Worm (Caenorhabditis elegans): ENCODE data around the gene srxa-4.

ce11 chrV:7414909-7415308 is 5.4 kb upstream of the srxa-4 start, which contains the start of gene F18E3.12:
- no peak for TF ChIP-seq nhr-6 (tag; optimal IDR thresholded peaks at IDR 0.05)
- no peak for TF ChIP-seq ceh-28 (tag; optimal IDR thresholded peaks at IDR 0.05)
- TF ChIP-seq mes-2 (tag; optimal IDR thresholded peaks at IDR 0.05; ENCODE audit: poor library complexity, severe bottlenecking), result no peak
- TF ChIP-seq lsy-2 (tag; optimal IDR thresholded peaks at IDR 0.05), result no peak
- no peak for TF ChIP-seq zag-1 (tag; optimal IDR thresholded peaks at IDR 0.05)
- no peak for TF ChIP-seq pha-4 (GFP tag; IDR thresholded peaks at IDR 0.05)
- TF ChIP-seq pha-4 (tag; optimal IDR thresholded peaks at IDR 0.05), result no peak
- TF ChIP-seq ztf-11 (tag; optimal IDR thresholded peaks at IDR 0.05), result no peak
- TF ChIP-seq lin-15B (tag; optimal IDR thresholded peaks at IDR 0.05), result no peak
